Fruit fly (Drosophila melanogaster) whole organism, larva: ENCODE results near the gene CG43093.

ENCODE experiments used
- noc ChIP-seq: fragments of 200-800 bp; sonication (Bioruptor generic); optimal IDR thresholded peaks from 3 replicates; lab custom pipeline; 2019; ENCODE audit warnings: missing biosample characterization, mild to moderate bottlenecking, missing genetic modification characterization, moderate library complexity

CG43093 gene

dm6 chr3R:22745432-22745831 lies 24.7 kb downstream of the CG43093 start, which contains the start of the genes vret and HP1c:
Gene vret, minus strand, starts transcription at chr3R:22745581.
Gene HP1c, plus strand, starts transcription at chr3R:22745620.
- TF ChIP-seq noc (tag; lab: Kevin White, UChicago): no peak

- TF ChIP-seq noc (tag; lab: Kevin White, UChicago): no peak
These were observed 29.2 kb downstream of the CG43093 start, which contains the start of the genes Dcr-1 and CG6985 for dm6 chr3R:22740930-22741329. Gene Dcr-1, minus strand, starts transcription at chr3R:22741091. Gene CG6985, plus strand, starts transcription at chr3R:22741150.

- no peak for TF ChIP-seq noc (tag; lab: Kevin White, UChicago)
These were observed 36.4 kb downstream of the CG43093 start, which contains the start of gene Takl2 for dm6 chr3R:22733751-22734150. Gene Takl2, minus strand, starts transcription at chr3R:22733851.

DNA sequence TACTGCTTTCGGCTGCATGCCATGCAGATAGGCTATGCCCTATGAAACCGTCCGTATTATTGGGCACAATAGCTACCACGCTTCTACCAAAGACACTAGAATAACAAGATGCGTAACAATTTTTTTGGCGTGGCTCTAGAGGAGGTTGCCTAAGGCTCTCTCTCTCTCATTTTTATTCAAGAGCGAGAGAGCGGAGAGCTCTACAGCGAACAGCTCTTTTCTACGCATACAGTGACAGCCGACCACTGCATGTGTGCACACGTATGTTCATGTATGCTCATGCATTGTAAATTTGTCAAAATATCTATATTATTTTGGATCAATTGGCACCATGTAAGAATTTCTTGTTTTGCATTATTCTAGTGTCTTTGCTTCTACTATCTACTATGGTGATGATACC lies 37.1 kb downstream of the CG43093 start:
- TF ChIP-seq noc (tag; lab: Kevin White, UChicago): no peak

- no peak for TF ChIP-seq noc (tag; lab: Kevin White, UChicago)
These were observed 42.2 kb downstream of the CG43093 start for dm6 chr3R:22727857-22728256.

- TF ChIP-seq noc (tag; lab: Kevin White, UChicago): no peak
These were observed 42.7 kb downstream of the CG43093 start for dm6 chr3R:22727456-22727833.

DNA sequence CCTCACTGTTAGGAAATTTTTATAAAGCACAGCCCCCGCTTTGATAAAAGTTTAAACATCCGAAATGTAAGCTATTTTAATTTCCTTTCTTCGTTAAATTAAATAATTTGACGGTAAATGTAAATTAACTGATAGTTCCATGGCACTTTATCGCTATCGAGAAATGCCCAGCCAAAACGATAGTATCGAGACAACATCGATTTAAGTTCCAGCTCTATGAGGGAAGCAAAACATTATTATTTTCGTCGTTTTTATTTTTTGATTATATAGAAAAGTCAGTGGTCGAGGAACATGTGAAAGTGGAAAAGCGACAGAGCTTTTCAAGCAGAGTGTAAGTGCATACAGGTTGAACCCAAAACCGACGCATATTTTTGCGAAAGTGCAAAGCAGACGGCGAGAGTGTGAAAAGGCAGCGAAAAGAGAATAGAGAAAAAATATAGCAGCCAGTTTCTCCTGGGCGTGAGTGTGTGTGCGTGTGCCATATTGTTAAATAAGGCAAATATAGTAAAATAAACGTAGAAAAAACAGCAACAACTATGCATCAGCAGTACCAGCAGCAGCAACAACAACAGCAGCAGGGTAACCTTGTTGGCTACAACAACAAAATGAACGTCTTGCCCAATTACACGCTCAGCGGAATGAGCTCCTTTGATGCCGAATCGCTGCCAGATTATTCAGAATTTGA lies 43.2 kb downstream of the CG43093 start, which contains the start of gene CG45049:
Gene CG45049 (plus strand): TSS at position 197 of the 685 bp plus-strand sequence.
- TF ChIP-seq noc (tag; lab: Kevin White, UChicago): no peak

DNA sequence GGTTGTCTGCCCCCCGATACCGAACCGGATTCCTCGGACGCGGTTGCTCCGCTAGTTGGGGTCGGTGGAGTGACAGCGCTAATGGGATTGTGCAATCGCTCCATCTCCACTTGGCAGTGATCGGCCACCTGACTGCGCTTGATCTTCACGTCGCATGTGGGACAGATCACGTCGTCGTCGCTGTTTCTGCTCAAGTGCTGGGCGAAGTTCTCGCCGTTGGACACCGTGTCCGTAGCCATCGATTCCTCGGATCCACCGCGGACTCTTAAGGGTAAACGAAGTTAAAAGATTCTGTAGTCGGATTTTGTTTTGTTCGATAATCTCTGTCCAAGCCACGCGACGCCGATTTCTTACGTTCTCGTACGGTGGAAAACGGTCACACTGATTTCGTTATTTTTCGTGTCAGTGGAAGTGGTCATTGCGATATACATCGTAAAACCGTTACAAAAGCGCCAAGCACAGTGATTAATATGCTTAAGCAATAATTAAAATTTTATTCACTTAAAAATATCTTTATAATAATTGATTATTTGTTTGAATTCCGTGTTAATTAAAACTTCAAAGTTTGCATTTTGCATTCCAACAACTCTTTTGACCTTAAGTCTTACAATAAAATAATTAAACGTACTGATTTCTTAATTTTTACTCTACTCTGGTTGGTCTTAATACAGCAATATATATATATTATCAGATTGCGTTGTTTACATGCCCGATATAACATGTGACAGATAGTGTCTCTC lies 43.9 kb downstream of the CG43093 start, which contains the start of gene RNF220:
Gene RNF220 (minus strand): TSS at position 384 of the 740 bp plus-strand sequence.
- no peak for TF ChIP-seq noc (tag; lab: Kevin White, UChicago)

DNA sequence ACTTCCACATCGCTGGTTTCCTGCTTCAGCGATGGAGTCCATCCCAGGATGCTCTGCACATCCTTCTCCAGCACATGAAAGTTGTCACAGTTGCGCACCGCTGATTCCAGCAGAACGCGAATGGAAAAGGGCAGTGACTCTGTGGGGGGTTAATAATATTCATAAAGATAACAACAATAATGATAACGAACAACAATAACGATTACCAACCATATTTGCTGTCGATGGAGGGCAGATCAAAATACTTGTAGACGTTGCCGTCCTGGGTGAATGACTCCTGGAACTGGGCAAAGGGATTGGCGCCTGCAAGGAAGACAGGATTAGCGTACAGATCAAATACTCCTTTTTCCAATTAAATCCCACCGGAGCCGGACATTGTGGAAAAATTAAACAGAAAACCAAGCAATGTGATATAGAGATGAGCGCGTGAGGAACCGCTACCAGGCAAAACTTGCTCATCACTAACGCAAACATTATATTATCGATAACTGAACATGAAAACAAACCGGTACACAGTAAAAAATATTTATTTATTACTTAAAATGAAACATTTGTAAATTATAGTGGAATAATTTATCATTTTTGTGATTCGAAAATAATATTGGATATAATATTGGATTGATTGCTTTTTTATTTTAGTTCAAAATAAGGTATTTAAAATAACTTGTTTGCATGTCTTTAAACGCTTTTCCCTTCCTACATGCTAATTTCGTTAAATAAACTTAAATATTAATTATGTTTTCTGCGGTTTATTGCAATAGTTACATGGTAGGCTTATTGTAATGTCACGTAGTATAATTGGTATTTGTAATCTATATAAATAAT lies 45.7 kb downstream of the CG43093 start, which contains the start of gene Irp-1A:
Gene Irp-1A (minus strand): TSS at position 439 of the 825 bp plus-strand sequence.
- peak; percentile 58 for TF ChIP-seq noc (tag; lab: Kevin White, UChicago)

DNA sequence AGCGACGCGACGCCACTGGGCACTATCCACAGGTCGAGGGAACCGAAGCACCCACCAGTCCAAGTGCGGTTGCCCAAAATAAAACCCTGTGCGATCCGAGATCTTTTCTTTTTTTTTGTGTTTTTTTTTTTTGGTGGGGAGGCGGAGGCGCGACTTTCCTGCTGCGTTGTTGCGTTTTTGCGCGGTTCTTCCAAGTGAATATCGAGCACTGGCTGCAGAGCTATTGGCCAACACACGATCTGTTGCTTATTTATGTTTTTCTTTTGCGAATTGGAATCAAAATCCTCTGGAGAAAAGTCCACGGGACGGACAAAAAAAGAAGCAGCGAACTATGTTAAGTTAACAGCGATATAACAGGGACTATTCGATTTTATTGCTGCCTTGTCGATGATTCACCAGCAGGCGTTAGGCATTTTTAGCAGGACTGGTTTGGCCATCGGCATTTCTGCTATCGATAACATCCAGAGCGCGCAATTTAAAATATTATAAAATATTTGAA lies 49.2 kb downstream of the CG43093 start, which contains the start of gene wge:
Gene wge (minus strand): TSS at position 343 of the 499 bp plus-strand sequence.
- TF ChIP-seq noc (tag; lab: Kevin White, UChicago): no peak
